Fruit fly (Drosophila melanogaster) whole organism, embryonic: ENCODE measurements around the gene RpS17.

ENCODE experiments used
- Atf-2 ChIP-seq: fragments of 200-800 bp; sonication (Bioruptor generic); optimal IDR thresholded peaks from 2 replicates; lab custom pipeline; 2016; ENCODE audit warnings: missing biosample characterization, missing genetic modification characterization
- Atf3 ChIP-seq: fragments of 200-800 bp; sonication (Bioruptor generic); optimal IDR thresholded peaks from 3 replicates; lab custom pipeline; 2016; ENCODE audit warnings: missing biosample characterization, missing genetic modification characterization
- Blimp-1 ChIP-seq: fragments of 200-800 bp; sonication (Bioruptor generic); optimal IDR thresholded peaks from 3 replicates; lab custom pipeline; 2018; ENCODE audit warnings: missing biosample characterization, missing genetic modification characterization, mild to moderate bottlenecking, moderate library complexity, missing genetic modification reagents
- CG11085 ChIP-seq: fragments of 200-800 bp; sonication (Bioruptor generic); IDR thresholded peaks from 2 replicates; pipeline ENCODE4 v1.3.6; 2022; ENCODE audit warnings: missing biosample characterization, missing genetic modification characterization
- CG12071 ChIP-seq: fragments of 200-800 bp; sonication (Bioruptor generic); optimal IDR thresholded peaks from 3 replicates; lab custom pipeline; 2018; ENCODE audit warnings: missing biosample characterization, mild to moderate bottlenecking, missing genetic modification characterization
- CG14710 ChIP-seq: fragments of 200-800 bp; sonication (Bioruptor generic); optimal IDR thresholded peaks from 3 replicates; lab custom pipeline; 2019; ENCODE audit warnings: missing biosample characterization, mild to moderate bottlenecking, missing genetic modification characterization, moderate library complexity
- CG15514 ChIP-seq: fragments of 200-800 bp; sonication (Bioruptor generic); optimal IDR thresholded peaks from 3 replicates; lab custom pipeline; 2017; ENCODE audit warnings: missing biosample characterization, missing genetic modification characterization, mild to moderate bottlenecking, moderate library complexity, missing genetic modification reagents
- CG17568 ChIP-seq: fragments of 200-800 bp; sonication (Bioruptor generic); optimal IDR thresholded peaks from 2 replicates; lab custom pipeline; 2018; ENCODE audit warnings: missing biosample characterization, mild to moderate bottlenecking, missing genetic modification characterization, moderate library complexity
- CG18476 ChIP-seq: fragments of 200-800 bp; sonication (Bioruptor generic); optimal IDR thresholded peaks from 2 replicates; lab custom pipeline; 2016; ENCODE audit warnings: missing biosample characterization, mild to moderate bottlenecking, missing genetic modification characterization
- CG2199 ChIP-seq: fragments of 200-800 bp; sonication (Bioruptor generic); IDR thresholded peaks from 3 replicates; pipeline ENCODE4 v1.3.6; 2022; ENCODE audit warnings: missing biosample characterization, missing genetic modification characterization
- CG31224 ChIP-seq: fragments of 200-800 bp; sonication (Bioruptor generic); IDR thresholded peaks from 2 replicates; pipeline ENCODE4 v1.3.6; 2022; ENCODE audit warnings: missing biosample characterization, missing genetic modification characterization
- CG3163 ChIP-seq: fragments of 200-800 bp; sonication (Bioruptor generic); optimal IDR thresholded peaks from 3 replicates; lab custom pipeline; 2016; ENCODE audit warnings: missing biosample characterization, missing genetic modification characterization
- CG32767 ChIP-seq: fragments of 200-800 bp; sonication (Bioruptor generic); IDR thresholded peaks from 2 replicates; pipeline ENCODE4 v1.3.6; 2022; ENCODE audit warnings: missing biosample characterization, missing genetic modification characterization
- CG34224 ChIP-seq: fragments of 200-800 bp; sonication (Bioruptor generic); IDR thresholded peaks from 3 replicates; pipeline ENCODE4 v1.3.6; 2022; ENCODE audit warnings: missing biosample characterization, missing genetic modification characterization; ENCODE audit not compliant: partially characterized antibody
- CG4424 ChIP-seq: fragments of 200-800 bp; sonication (Bioruptor generic); optimal IDR thresholded peaks from 3 replicates; lab custom pipeline; 2016; ENCODE audit warnings: missing biosample characterization, missing genetic modification characterization
- CG5180 ChIP-seq: fragments of 200-800 bp; sonication (Bioruptor generic); optimal IDR thresholded peaks from 3 replicates; lab custom pipeline; 2017; ENCODE audit warnings: missing biosample characterization, missing genetic modification characterization, mild to moderate bottlenecking, moderate library complexity, missing genetic modification reagents
- CG6813 ChIP-seq: fragments of 200-800 bp; sonication (Bioruptor generic); optimal IDR thresholded peaks from 2 replicates; lab custom pipeline; 2017; ENCODE audit warnings: missing biosample characterization, missing genetic modification characterization, mild to moderate bottlenecking, moderate library complexity, missing genetic modification reagents
- CG7745 ChIP-seq: fragments of 200-800 bp; sonication (Bioruptor generic); optimal IDR thresholded peaks from 2 replicates; lab custom pipeline; 2018; ENCODE audit warnings: missing biosample characterization, mild to moderate bottlenecking, missing genetic modification characterization, moderate library complexity
- CG7987 ChIP-seq: fragments of 200-800 bp; sonication (Bioruptor generic); optimal IDR thresholded peaks from 2 replicates; lab custom pipeline; 2018; ENCODE audit warnings: missing biosample characterization, mild to moderate bottlenecking, missing genetic modification characterization, moderate library complexity
- CG8924 ChIP-seq: fragments of 200-800 bp; optimal IDR thresholded peaks from 3 replicates; lab custom pipeline; 2019; ENCODE audit warnings: missing biosample characterization, mild to moderate bottlenecking, missing genetic modification characterization, moderate library complexity
- D19A ChIP-seq: fragments of 200-800 bp; optimal IDR thresholded peaks from 3 replicates; lab custom pipeline; 2019; ENCODE audit warnings: missing biosample characterization, mild to moderate bottlenecking, missing genetic modification characterization, moderate library complexity
- Doc3 ChIP-seq: fragments of 200-800 bp; sonication (Bioruptor generic); IDR thresholded peaks from 3 replicates; pipeline ENCODE4 v1.3.6; 2022; ENCODE audit warnings: missing biosample characterization, missing genetic modification characterization; ENCODE audit not compliant: partially characterized antibody
- Fer1 ChIP-seq: fragments of 200-800 bp; sonication (Bioruptor generic); optimal IDR thresholded peaks from 2 replicates; lab custom pipeline; 2017; ENCODE audit warnings: missing biosample characterization, mild to moderate bottlenecking, missing genetic modification characterization
- GATAe ChIP-seq: fragments of 200-800 bp; sonication (Bioruptor generic); conservative IDR thresholded peaks from 2 replicates; pipeline ENCODE4 v1.3.6; 2022; ENCODE audit warnings: missing biosample characterization, missing genetic modification characterization
- Hey ChIP-seq: fragments of 200-800 bp; sonication (Bioruptor generic); optimal IDR thresholded peaks from 3 replicates; lab custom pipeline; 2018; ENCODE audit warnings: missing biosample characterization, mild to moderate bottlenecking, missing genetic modification characterization
- Hmr ChIP-seq: fragments of 200-800 bp; sonication (Bioruptor generic); optimal IDR thresholded peaks from 3 replicates; lab custom pipeline; 2017; ENCODE audit warnings: mild to moderate bottlenecking, missing biosample characterization, missing genetic modification reagents, missing genetic modification characterization
- Lpt ChIP-seq: fragments of >200 bp; optimal IDR thresholded peaks from 2 replicates; lab custom pipeline; 2018; ENCODE audit warnings: missing biosample characterization, missing genetic modification characterization
- Mes4 ChIP-seq: fragments of 200-800 bp; sonication (Bioruptor generic); optimal IDR thresholded peaks from 2 replicates; lab custom pipeline; 2016; ENCODE audit warnings: missing biosample characterization, missing genetic modification characterization
- Myb ChIP-seq: fragments of 200-800 bp; sonication (Bioruptor generic); optimal IDR thresholded peaks from 2 replicates; lab custom pipeline; 2016; ENCODE audit warnings: missing biosample characterization, missing genetic modification characterization
- Taf1 ChIP-seq: fragments of 200-800 bp; sonication (Bioruptor generic); IDR thresholded peaks from 2 replicates; pipeline ENCODE4 v1.3.6; 2022; ENCODE audit warnings: missing biosample characterization, missing genetic modification characterization
- bab2 ChIP-seq: fragments of 200-800 bp; sonication (Bioruptor generic); optimal IDR thresholded peaks from 2 replicates; lab custom pipeline; 2016; ENCODE audit warnings: missing biosample characterization, missing genetic modification characterization
- bcd ChIP-seq: fragments of 200-800 bp; sonication (Bioruptor generic); optimal IDR thresholded peaks from 2 replicates; lab custom pipeline; 2017; ENCODE audit warnings: missing biosample characterization, mild to moderate bottlenecking, missing genetic modification characterization
- br ChIP-seq: fragments of >200 bp; optimal IDR thresholded peaks from 2 replicates; lab custom pipeline; 2017
- chinmo ChIP-seq: fragments of 200-800 bp; sonication (Bioruptor generic); IDR thresholded peaks from 4 replicates; pipeline ENCODE4 v1.3.6; 2022; ENCODE audit warnings: missing biosample characterization, missing genetic modification characterization; ENCODE audit not compliant: partially characterized antibody
- crc ChIP-seq: fragments of 200-800 bp; sonication (Bioruptor generic); optimal IDR thresholded peaks from 2 replicates; lab custom pipeline; 2016; ENCODE audit warnings: missing biosample characterization, missing genetic modification characterization
- dysf ChIP-seq: fragments of 200-800 bp; sonication (Bioruptor generic); IDR thresholded peaks from 3 replicates; pipeline ENCODE4 v1.3.6; 2022; ENCODE audit warnings: missing biosample characterization, missing genetic modification characterization
- fd3F ChIP-seq: fragments of 200-800 bp; sonication (Bioruptor generic); optimal IDR thresholded peaks from 2 replicates; lab custom pipeline; 2018; ENCODE audit warnings: missing biosample characterization, mild to moderate bottlenecking, missing genetic modification characterization, moderate library complexity
- fru ChIP-seq: fragments of >200 bp; optimal IDR thresholded peaks from 2 replicates; lab custom pipeline; 2017
- gt ChIP-seq: fragments of 200-800 bp; sonication (Bioruptor generic); IDR thresholded peaks from 2 replicates; pipeline ENCODE4 v1.3.6; 2022; ENCODE audit warnings: missing biosample characterization, missing genetic modification characterization
- hkb ChIP-seq, 2 experiments: fragments of 200-800 bp in 1 of 2; fragments of >200 bp in 1 of 2; sonication (Bioruptor generic) in 1 of 2; IDR thresholded peaks in 1 of 2; optimal IDR thresholded peaks in 1 of 2; 2 replicates each; pipeline versions ENCODE4 v1.3.6 to Lab custom; 2017 to 2022; ENCODE audit warnings: missing biosample characterization in 1 of 2, missing genetic modification characterization in 1 of 2
- jigr1 ChIP-seq: fragments of 200-800 bp; sonication (Bioruptor generic); IDR thresholded peaks from 3 replicates; pipeline ENCODE4 v1.3.6; 2022; ENCODE audit warnings: missing biosample characterization, missing genetic modification characterization
- lilli ChIP-seq: fragments of 200-800 bp; sonication (Bioruptor generic); optimal IDR thresholded peaks from 3 replicates; lab custom pipeline; 2016; ENCODE audit warnings: missing biosample characterization, missing genetic modification characterization
- lmd ChIP-seq: fragments of 200-800 bp; sonication (Bioruptor generic); IDR thresholded peaks from 2 replicates; pipeline ENCODE4 v1.3.6; 2022; ENCODE audit warnings: missing biosample characterization, missing genetic modification characterization
- pnt ChIP-seq: fragments of 200-800 bp; sonication (Bioruptor generic); optimal IDR thresholded peaks from 3 replicates; lab custom pipeline; 2016; ENCODE audit warnings: missing biosample characterization, missing genetic modification characterization
- pzg ChIP-seq: fragments of 200-800 bp; sonication (Bioruptor generic); optimal IDR thresholded peaks from 3 replicates; lab custom pipeline; 2018; ENCODE audit warnings: missing biosample characterization, mild to moderate bottlenecking, missing genetic modification characterization, moderate library complexity
- sens-2 ChIP-seq: fragments of 200-800 bp; sonication (Bioruptor generic); IDR thresholded peaks from 2 replicates; pipeline ENCODE4 v1.3.6; 2022; ENCODE audit warnings: missing biosample characterization, missing genetic modification characterization
- seq ChIP-seq: fragments of 200-800 bp; sonication (Bioruptor generic); IDR thresholded peaks from 2 replicates; pipeline ENCODE4 v1.3.6; 2022; ENCODE audit warnings: missing biosample characterization, missing genetic modification characterization
- tgo ChIP-seq: fragments of 200-800 bp; sonication (Bioruptor generic); IDR thresholded peaks from 3 replicates; pipeline ENCODE4 v1.3.6; 2022; ENCODE audit warnings: missing biosample characterization, missing genetic modification characterization
- tx ChIP-seq: fragments of 200-800 bp; sonication (Bioruptor generic); optimal IDR thresholded peaks from 2 replicates; lab custom pipeline; 2016; ENCODE audit warnings: missing biosample characterization, missing genetic modification characterization
- unc-4 ChIP-seq: fragments of 200-800 bp; sonication (Bioruptor generic); IDR thresholded peaks from 2 replicates; pipeline ENCODE4 v1.3.6; 2022; ENCODE audit warnings: missing biosample characterization, missing genetic modification characterization; ENCODE audit not compliant: partially characterized antibody

RpS17 gene

DNA sequence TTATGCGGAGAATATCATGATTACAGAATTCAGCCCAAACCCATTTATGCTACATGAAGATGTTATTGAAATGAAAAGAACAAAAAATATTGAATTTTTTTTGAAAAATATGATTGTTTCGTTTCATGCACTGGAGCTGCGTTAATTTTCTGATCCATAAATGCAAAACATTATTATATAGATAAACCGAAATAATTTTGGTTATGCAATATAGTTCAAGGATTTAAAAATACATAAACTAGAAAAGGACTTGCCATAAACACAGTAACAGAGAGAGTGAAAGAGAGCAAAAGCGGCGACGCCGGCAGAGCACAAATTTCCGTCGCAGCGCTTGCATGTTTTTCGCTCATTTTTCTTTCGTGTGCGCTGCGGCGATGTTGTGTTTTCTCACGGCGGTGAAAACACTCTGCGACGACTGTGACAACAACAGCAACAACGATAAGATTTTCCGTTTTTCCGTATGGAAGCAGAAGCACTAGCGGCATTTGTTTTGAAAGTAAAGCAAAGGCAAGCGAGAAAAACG lies 32.7 kb upstream of the RpS17 start (continued):
- TF ChIP-seq Hey (tag; lab: Kevin White, UChicago), result no peak
- TF ChIP-seq CG5180, result peak; percentile 81
- no peak for TF ChIP-seq br (lab: Kevin White, UChicago)
- peak; percentile 50 for TF ChIP-seq CG3163 (GFP tag; lab: Kevin White, UChicago)
- TF ChIP-seq dysf (GFP tag; lab: Robert Waterston, UW), result peak; percentile 82
- TF ChIP-seq CG18476 (GFP tag; lab: Kevin White, UChicago), result peak; percentile 91
- TF ChIP-seq CG6813, result peak; percentile 92
- TF ChIP-seq CG12071 (GFP tag; lab: Kevin White, UChicago), result peak; percentile 84
- no peak for TF ChIP-seq CG7745
- TF ChIP-seq pnt (GFP tag; lab: Kevin White, UChicago), result peak; percentile 64
- TF ChIP-seq tgo (GFP tag; lab: Robert Waterston, UW), result peak; percentile 72
- TF ChIP-seq lmd, result peak; percentile 72
- peak; percentile 59 for TF ChIP-seq tx (GFP tag; lab: Kevin White, UChicago)
- peak; percentile 92 for TF ChIP-seq Hmr (GFP tag; lab: Kevin White, UChicago)
- TF ChIP-seq Myb (GFP tag; lab: Kevin White, UChicago), result peak; percentile 4
- TF ChIP-seq Doc3 (GFP tag; lab: Robert Waterston, UW), result no peak; the same call in 2 of the 3 replicates
- TF ChIP-seq Mes4 (GFP tag; lab: Kevin White, UChicago), result peak; percentile 65
- TF ChIP-seq CG17568 (GFP tag; lab: Kevin White, UChicago), result peak; percentile 83
- TF ChIP-seq Atf3, result peak; percentile 19
- no peak for TF ChIP-seq Taf1 (GFP tag; lab: Robert Waterston, UW)
- peak; percentile 90; the same call in 2 of the 3 replicates for TF ChIP-seq CG2199 (GFP tag; lab: Robert Waterston, UW)
- TF ChIP-seq fd3F, result peak; percentile 76
- TF ChIP-seq D19A (tag; lab: Kevin White, UChicago), result peak; percentile 92
- TF ChIP-seq chinmo, result no peak
- TF ChIP-seq hkb (optimal IDR thresholded peaks at IDR 0.05; lab: Kevin White, UChicago), result no peak
- peak; percentile 86 for TF ChIP-seq hkb (GFP tag; IDR thresholded peaks at IDR 0.05; lab: Robert Waterston, UW)
- TF ChIP-seq CG4424 (GFP tag; lab: Kevin White, UChicago), result peak; percentile 84
- peak; percentile 58; the same call in 1 of the 2 replicates for TF ChIP-seq gt (GFP tag; lab: Robert Waterston, UW)
- TF ChIP-seq pzg, result no peak
- TF ChIP-seq CG7987 (GFP tag; lab: Kevin White, UChicago), result peak; percentile 20
- TF ChIP-seq CG31224 (GFP tag; lab: Robert Waterston, UW), result 0 out of 2 replicates have a peak, but pooled peaks have one; percentile 35
- no peak for TF ChIP-seq CG34224
- TF ChIP-seq unc-4 (GFP tag; lab: Robert Waterston, UW), result no peak
- no peak for TF ChIP-seq Lpt (GFP tag; lab: Kevin White, UChicago)
- TF ChIP-seq Fer1 (GFP tag; lab: Kevin White, UChicago), result peak; percentile 95
- TF ChIP-seq GATAe, result no peak
- peak; percentile 45; the same call in 1 of the 2 replicates for TF ChIP-seq CG11085 (GFP tag; lab: Robert Waterston, UW)
- TF ChIP-seq Blimp-1, result peak; percentile 92
- peak; percentile 83 for TF ChIP-seq bcd (GFP tag; lab: Kevin White, UChicago)
- TF ChIP-seq seq, result peak; percentile 82
- TF ChIP-seq CG32767 (GFP tag; lab: Robert Waterston, UW), result peak; percentile 78
- TF ChIP-seq bab2 (GFP tag; lab: Kevin White, UChicago), result peak; percentile 63
- TF ChIP-seq fru (lab: Kevin White, UChicago), result no peak
- TF ChIP-seq CG14710, result peak; percentile 93
- peak; percentile 60 for TF ChIP-seq CG15514 (GFP tag; lab: Kevin White, UChicago)
- 0 out of 3 replicates have a peak, but pooled peaks have one; percentile 30 for TF ChIP-seq jigr1 (GFP tag; lab: Robert Waterston, UW)
- peak; percentile 72 for TF ChIP-seq Atf-2 (GFP tag; lab: Kevin White, UChicago)
- peak; percentile 63 for TF ChIP-seq crc (GFP tag; lab: Kevin White, UChicago)
- TF ChIP-seq lilli (GFP tag; lab: Kevin White, UChicago), result peak; percentile 81
- peak; percentile 96 for TF ChIP-seq CG8924 (tag; lab: Kevin White, UChicago)
- TF ChIP-seq sens-2 (GFP tag; lab: Robert Waterston, UW), result peak; percentile 58; the same call in 1 of the 2 replicates
